Fruit fly (Drosophila melanogaster) whole organism, pupa: Measurements from ENCODE around the gene Art6.

Source experiments
- CG32121 ChIP-seq: fragments of 200-800 bp; sonication (Bioruptor generic); IDR thresholded peaks from 2 replicates; pipeline ENCODE4 v1.3.6; 2022; ENCODE audit warnings: missing biosample characterization, missing genetic modification characterization
- EcR ChIP-seq: fragments of 200-800 bp; sonication (Bioruptor generic); optimal IDR thresholded peaks from 3 replicates; lab custom pipeline; 2019; ENCODE audit warnings: missing biosample characterization, missing genetic modification characterization, mild to moderate bottlenecking, moderate library complexity, missing genetic modification reagents

DNA sequence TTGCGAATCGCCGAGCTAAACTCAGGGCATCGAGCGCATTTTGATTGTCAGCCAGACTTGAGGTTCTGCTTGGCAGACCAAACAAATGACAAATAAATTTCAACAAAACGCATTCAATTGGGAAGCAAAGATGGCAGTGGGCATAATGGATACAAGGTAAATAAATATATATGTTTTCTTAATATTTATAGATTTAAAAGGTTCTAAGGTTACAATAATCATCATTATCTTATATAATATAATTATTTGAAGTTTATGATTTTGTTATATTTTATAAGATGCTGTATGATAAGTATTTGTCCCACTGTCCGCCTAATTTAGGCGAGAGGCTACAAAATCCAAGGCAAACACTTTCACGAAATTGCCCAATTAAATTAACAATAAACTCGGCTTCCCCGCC, 27.6 kb downstream of the Art6 start:
- TF ChIP-seq EcR (GFP tag; lab: Kevin White, UChicago) (no peak), CG32121 (no peak)
